Fruit fly (Drosophila melanogaster) whole organism, embryonic: ENCODE data around the gene Est-6.

Source experiments
- ATbp ChIP-seq: fragments of 200-800 bp; sonication (Bioruptor generic); optimal IDR thresholded peaks from 2 replicates; lab custom pipeline; 2017; ENCODE audit warnings: missing biosample characterization, mild to moderate bottlenecking, missing genetic modification characterization, missing genetic modification reagents
- Atf3 ChIP-seq: fragments of 200-800 bp; sonication (Bioruptor generic); optimal IDR thresholded peaks from 3 replicates; lab custom pipeline; 2016; ENCODE audit warnings: missing biosample characterization, missing genetic modification characterization
- Atf6 ChIP-seq: fragments of 200-800 bp; sonication (Bioruptor generic); IDR thresholded peaks from 2 replicates; pipeline ENCODE4 v1.3.6; 2022; ENCODE audit warnings: missing biosample characterization, missing genetic modification characterization
- BEAF-32 ChIP-seq: fragments of 200-800 bp; sonication (Bioruptor generic); optimal IDR thresholded peaks from 3 replicates; lab custom pipeline; 2017; ENCODE audit warnings: missing biosample characterization, missing genetic modification characterization, mild to moderate bottlenecking, moderate library complexity, missing genetic modification reagents
- Blimp-1 ChIP-seq: fragments of 200-800 bp; sonication (Bioruptor generic); optimal IDR thresholded peaks from 3 replicates; lab custom pipeline; 2018; ENCODE audit warnings: missing biosample characterization, missing genetic modification characterization, mild to moderate bottlenecking, moderate library complexity, missing genetic modification reagents
- CG11093 ChIP-seq: fragments of 200-800 bp; sonication (Bioruptor generic); IDR thresholded peaks from 3 replicates; pipeline ENCODE4 v1.3.6; 2022; ENCODE audit warnings: missing biosample characterization, missing genetic modification characterization
- CG11247 ChIP-seq: fragments of 200-800 bp; sonication (Bioruptor generic); IDR thresholded peaks from 2 replicates; pipeline ENCODE4 v1.3.6; 2022; ENCODE audit warnings: missing biosample characterization, missing genetic modification characterization
- CG12391 ChIP-seq: fragments of 200-800 bp; sonication (Bioruptor generic); optimal IDR thresholded peaks from 3 replicates; lab custom pipeline; 2018; ENCODE audit warnings: missing biosample characterization, mild to moderate bottlenecking, missing genetic modification characterization, moderate library complexity
- CG12659 ChIP-seq: fragments of 200-800 bp; sonication (Bioruptor generic); optimal IDR thresholded peaks from 3 replicates; lab custom pipeline; 2017; ENCODE audit warnings: mild to moderate bottlenecking, missing biosample characterization, missing genetic modification reagents, missing genetic modification characterization
- CG13424 ChIP-seq: fragments of 200-800 bp; sonication (Bioruptor generic); optimal IDR thresholded peaks from 2 replicates; lab custom pipeline; 2019; ENCODE audit warnings: missing biosample characterization, mild to moderate bottlenecking, missing genetic modification characterization, moderate library complexity
- CG1792 ChIP-seq: fragments of 200-800 bp; sonication (Bioruptor generic); optimal IDR thresholded peaks from 2 replicates; lab custom pipeline; 2016; ENCODE audit warnings: missing biosample characterization, missing genetic modification characterization
- CG18262 ChIP-seq: fragments of 200-800 bp; optimal IDR thresholded peaks from 3 replicates; lab custom pipeline; 2019; ENCODE audit warnings: missing biosample characterization, mild to moderate bottlenecking, missing genetic modification characterization, moderate library complexity
- CG2116 ChIP-seq: fragments of 200-800 bp; sonication (Bioruptor generic); optimal IDR thresholded peaks from 3 replicates; lab custom pipeline; 2018; ENCODE audit warnings: missing biosample characterization, mild to moderate bottlenecking, missing genetic modification characterization
- CG31365 ChIP-seq: fragments of 200-800 bp; sonication (Bioruptor generic); optimal IDR thresholded peaks from 2 replicates; lab custom pipeline; 2018; ENCODE audit warnings: missing biosample characterization, mild to moderate bottlenecking, missing genetic modification characterization
- CG3838 ChIP-seq: fragments of 200-800 bp; sonication (Bioruptor generic); optimal IDR thresholded peaks from 3 replicates; lab custom pipeline; 2016; ENCODE audit warnings: missing biosample characterization, missing genetic modification characterization
- CG6689 ChIP-seq: fragments of 200-800 bp; sonication (Bioruptor generic); IDR thresholded peaks from 2 replicates; pipeline ENCODE4 v1.3.6; 2022; ENCODE audit warnings: missing biosample characterization, missing genetic modification characterization
- CG7357 ChIP-seq: fragments of 200-800 bp; sonication (Bioruptor generic); IDR thresholded peaks from 3 replicates; pipeline ENCODE4 v1.3.6; 2022; ENCODE audit warnings: missing biosample characterization, missing genetic modification characterization
- CG7839 ChIP-seq: fragments of 200-800 bp; sonication (Bioruptor generic); optimal IDR thresholded peaks from 3 replicates; lab custom pipeline; 2018; ENCODE audit warnings: missing biosample characterization, mild to moderate bottlenecking, missing genetic modification characterization, moderate library complexity
- CG9437 ChIP-seq: fragments of 200-800 bp; sonication (Bioruptor generic); optimal IDR thresholded peaks from 2 replicates; lab custom pipeline; 2018; ENCODE audit warnings: missing biosample characterization, mild to moderate bottlenecking, missing genetic modification characterization
- CTCF ChIP-seq: fragments of 200-800 bp; sonication (Bioruptor generic); optimal IDR thresholded peaks from 2 replicates; lab custom pipeline; 2017; ENCODE audit warnings: missing biosample characterization, mild to moderate bottlenecking, missing genetic modification characterization, moderate library complexity
- Deaf1 ChIP-seq: fragments of 200-800 bp; optimal IDR thresholded peaks from 3 replicates; lab custom pipeline; 2019; ENCODE audit warnings: missing biosample characterization, mild to moderate bottlenecking, missing genetic modification characterization, moderate library complexity
- Dip3 ChIP-seq: fragments of 200-800 bp; sonication (Bioruptor generic); optimal IDR thresholded peaks from 3 replicates; lab custom pipeline; 2016; ENCODE audit warnings: missing biosample characterization, missing genetic modification characterization
- Hand ChIP-seq: fragments of 200-800 bp; sonication (Bioruptor generic); optimal IDR thresholded peaks from 2 replicates; lab custom pipeline; 2017; ENCODE audit warnings: mild to moderate bottlenecking, missing biosample characterization, missing genetic modification reagents, missing genetic modification characterization
- Hsf ChIP-seq: fragments of 200-800 bp; sonication (Bioruptor generic); optimal IDR thresholded peaks from 3 replicates; lab custom pipeline; 2016; ENCODE audit warnings: missing biosample characterization, missing genetic modification characterization
- NfI ChIP-seq: fragments of 200-800 bp; sonication (Bioruptor generic); optimal IDR thresholded peaks from 3 replicates; lab custom pipeline; 2018; ENCODE audit warnings: missing biosample characterization, mild to moderate bottlenecking, missing genetic modification characterization, moderate library complexity
- Ptx1 ChIP-seq: fragments of 200-800 bp; sonication (Bioruptor generic); IDR thresholded peaks from 2 replicates; pipeline ENCODE4 v1.3.6; 2022; ENCODE audit warnings: missing biosample characterization, missing genetic modification characterization
- Trl ChIP-seq, 3 experiments: fragments of >200 bp in 2 of 3; fragments of 200-800 bp in 1 of 3; sonication (Bioruptor generic) in 1 of 3; optimal IDR thresholded peaks; 2 replicates in 1 of 3; 3 replicates in 2 of 3; lab custom pipeline; 2016 to 2017; ENCODE audit warnings: missing biosample characterization in 1 of 3, missing genetic modification characterization in 1 of 3
- Xrp1 ChIP-seq: fragments of 200-800 bp; sonication (Bioruptor generic); IDR thresholded peaks from 2 replicates; pipeline ENCODE4 v1.3.6; 2022; ENCODE audit warnings: missing biosample characterization, missing genetic modification characterization
- ab ChIP-seq: fragments of 200-800 bp; sonication (Bioruptor generic); optimal IDR thresholded peaks from 2 replicates; lab custom pipeline; 2016; ENCODE audit warnings: missing biosample characterization, missing genetic modification characterization
- chm ChIP-seq: fragments of 200-800 bp; sonication (Bioruptor generic); IDR thresholded peaks from 2 replicates; pipeline ENCODE4 v1.3.6; 2022; ENCODE audit warnings: missing biosample characterization, missing genetic modification characterization
- ci ChIP-seq: fragments of 200-800 bp; sonication (Bioruptor generic); IDR thresholded peaks from 3 replicates; pipeline ENCODE4 v1.3.6; 2022; ENCODE audit warnings: missing biosample characterization, missing genetic modification characterization
- dimm ChIP-seq: fragments of 200-800 bp; sonication (Bioruptor generic); IDR thresholded peaks from 2 replicates; pipeline ENCODE4 v1.3.6; 2022; ENCODE audit warnings: missing biosample characterization, missing genetic modification characterization
- dmrt99B ChIP-seq: fragments of 200-800 bp; sonication (Bioruptor generic); optimal IDR thresholded peaks from 2 replicates; lab custom pipeline; 2018; ENCODE audit warnings: missing biosample characterization, mild to moderate bottlenecking, missing genetic modification characterization, moderate library complexity
- gsb ChIP-seq: fragments of 200-800 bp; sonication (Bioruptor generic); IDR thresholded peaks from 2 replicates; pipeline ENCODE4 v1.3.6; 2022; ENCODE audit warnings: missing biosample characterization, missing genetic modification characterization
- lmd ChIP-seq: fragments of 200-800 bp; sonication (Bioruptor generic); IDR thresholded peaks from 2 replicates; pipeline ENCODE4 v1.3.6; 2022; ENCODE audit warnings: missing biosample characterization, missing genetic modification characterization
- nerfin-1 ChIP-seq: fragments of 200-800 bp; sonication (Bioruptor generic); optimal IDR thresholded peaks from 3 replicates; lab custom pipeline; 2019; ENCODE audit warnings: missing biosample characterization, mild to moderate bottlenecking, missing genetic modification characterization, moderate library complexity
- nom ChIP-seq: fragments of 200-800 bp; sonication (Bioruptor generic); optimal IDR thresholded peaks from 2 replicates; lab custom pipeline; 2017; ENCODE audit warnings: missing biosample characterization, missing genetic modification characterization, mild to moderate bottlenecking, moderate library complexity, missing genetic modification reagents
- pan ChIP-seq, 4 experiments: fragments of >200 bp in 3 of 4; fragments of 200-800 bp in 1 of 4; sonication (Bioruptor generic) in 1 of 4; optimal IDR thresholded peaks in 3 of 4; IDR thresholded peaks in 1 of 4; 2 replicates each; pipeline versions ENCODE4 v1.3.6 to Lab custom; 2017 to 2022; ENCODE audit warnings: missing biosample characterization in 2 of 4, missing genetic modification characterization in 2 of 4, mixed read lengths in 1 of 4
- prd ChIP-seq, 3 experiments: fragments of >200 bp in 2 of 3; fragments of 200-800 bp in 1 of 3; sonication (Bioruptor generic) in 1 of 3; optimal IDR thresholded peaks in 2 of 3; IDR thresholded peaks in 1 of 3; 2 replicates in 2 of 3; 3 replicates in 1 of 3; pipeline versions ENCODE4 v1.3.6 to Lab custom; 2017 to 2022; ENCODE audit warnings: missing biosample characterization in 1 of 3, missing genetic modification characterization in 1 of 3
- sisA ChIP-seq: fragments of 200-800 bp; sonication (Bioruptor generic); IDR thresholded peaks from 2 replicates; pipeline ENCODE4 v1.3.6; 2022; ENCODE audit warnings: missing biosample characterization, missing genetic modification characterization
- so ChIP-seq: fragments of 200-800 bp; sonication (Bioruptor generic); IDR thresholded peaks from 3 replicates; pipeline ENCODE4 v1.3.6; 2022; ENCODE audit warnings: missing biosample characterization, missing genetic modification characterization
- tap ChIP-seq: fragments of 200-800 bp; optimal IDR thresholded peaks from 3 replicates; lab custom pipeline; 2019; ENCODE audit warnings: missing biosample characterization, mild to moderate bottlenecking, missing genetic modification characterization, moderate library complexity
- tgo ChIP-seq: fragments of 200-800 bp; sonication (Bioruptor generic); IDR thresholded peaks from 3 replicates; pipeline ENCODE4 v1.3.6; 2022; ENCODE audit warnings: missing biosample characterization, missing genetic modification characterization
- tna ChIP-seq: fragments of 200-800 bp; sonication (Bioruptor generic); IDR thresholded peaks from 2 replicates; pipeline ENCODE4 v1.3.6; 2022; ENCODE audit warnings: missing biosample characterization, missing genetic modification characterization; ENCODE audit not compliant: partially characterized antibody
- vvl ChIP-seq: fragments of 200-800 bp; sonication (Bioruptor generic); IDR thresholded peaks from 2 replicates; pipeline ENCODE4 v1.3.6; 2022; ENCODE audit warnings: missing biosample characterization, missing genetic modification characterization
- zen ChIP-seq: fragments of 200-800 bp; sonication (Bioruptor generic); optimal IDR thresholded peaks from 3 replicates; lab custom pipeline; 2018; ENCODE audit warnings: missing biosample characterization, mild to moderate bottlenecking, missing genetic modification characterization, moderate library complexity
- zen2 ChIP-seq: fragments of 200-800 bp; sonication (Bioruptor generic); IDR thresholded peaks from 3 replicates; pipeline ENCODE4 v1.3.6; 2022; ENCODE audit warnings: missing biosample characterization, missing genetic modification characterization; ENCODE audit not compliant: partially characterized antibody
- zfh2 ChIP-seq: fragments of 200-800 bp; sonication (Bioruptor generic); optimal IDR thresholded peaks from 2 replicates; lab custom pipeline; 2016; ENCODE audit warnings: missing biosample characterization, missing genetic modification characterization

Est-6 gene

dm6 chr3L:12222945-12223634 lies 34.5 kb downstream of the Est-6 start (continued):
- TF ChIP-seq ab: no peak
- 0 out of 2 replicates have a peak, but pooled peaks have one; percentile 6 for TF ChIP-seq sisA (GFP tag; lab: Robert Waterston, UW)
- peak; percentile 52 for TF ChIP-seq Blimp-1 (GFP tag; lab: Kevin White, UChicago)
- TF ChIP-seq ci: peak; percentile 86
- TF ChIP-seq CG3838: no peak
- no peak for TF ChIP-seq Trl (optimal IDR thresholded peaks at IDR 0.05; lab: Kevin White, UChicago)
- no peak for TF ChIP-seq Trl (GFP tag; optimal IDR thresholded peaks at IDR 0.05; lab: Kevin White, UChicago)
- TF ChIP-seq CG11093 (GFP tag; lab: Robert Waterston, UW): no peak
- TF ChIP-seq tap: peak; percentile 30
- TF ChIP-seq Hand (GFP tag; lab: Kevin White, UChicago): no peak
- TF ChIP-seq CG18262 (tag; lab: Kevin White, UChicago): peak; percentile 56
- 0 out of 2 replicates have a peak, but pooled peaks have one; percentile 31 for TF ChIP-seq CG11247 (GFP tag; lab: Robert Waterston, UW)
- TF ChIP-seq lmd (GFP tag; lab: Robert Waterston, UW): no peak
- TF ChIP-seq Atf3 (GFP tag; lab: Kevin White, UChicago): no peak
- TF ChIP-seq gsb (GFP tag; lab: Robert Waterston, UW): peak; percentile 35; the same call in 1 of the 2 replicates
- no peak for TF ChIP-seq CTCF (GFP tag; lab: Kevin White, UChicago)
- TF ChIP-seq chm: peak; percentile 39; the same call in 1 of the 2 replicates
- TF ChIP-seq nerfin-1 (tag; lab: Kevin White, UChicago): no peak
- peak; percentile 51 for TF ChIP-seq CG12391 (tag; lab: Kevin White, UChicago)
- peak; percentile 65 for TF ChIP-seq Ptx1
- TF ChIP-seq CG7839 (tag; lab: Kevin White, UChicago): peak; percentile 64
- TF ChIP-seq Dip3 (GFP tag; lab: Kevin White, UChicago): no peak
- TF ChIP-seq pan (optimal IDR thresholded peaks at IDR 0.05; lab: Kevin White, UChicago): no peak
- peak in 1 of 2 experiments; percentile 66 for TF ChIP-seq pan (GFP tag; optimal IDR thresholded peaks at IDR 0.05 in 1 of 2, IDR thresholded peaks at IDR 0.05 in 1 of 2)
- TF ChIP-seq CG9437 (GFP tag; lab: Kevin White, UChicago): peak; percentile 2
- TF ChIP-seq vvl (GFP tag; lab: Robert Waterston, UW): peak; percentile 55; the same call in 1 of the 2 replicates
- no peak for TF ChIP-seq nom (GFP tag; lab: Kevin White, UChicago)
- no peak for TF ChIP-seq CG1792 (GFP tag; lab: Kevin White, UChicago)
- peak; percentile 62 for TF ChIP-seq Xrp1 (GFP tag; lab: Robert Waterston, UW)
- peak; percentile 9 for TF ChIP-seq NfI
- TF ChIP-seq zen2 (GFP tag; lab: Robert Waterston, UW): no peak
- TF ChIP-seq Deaf1: no peak
- no peak for TF ChIP-seq zen (tag; lab: Kevin White, UChicago)
- TF ChIP-seq tna (GFP tag; lab: Robert Waterston, UW): no peak
- TF ChIP-seq CG31365 (tag; lab: Kevin White, UChicago): no peak
- TF ChIP-seq ATbp (GFP tag; lab: Kevin White, UChicago): peak; percentile 6
- 0 out of 2 replicates have a peak, but pooled peaks have one; percentile 9 for TF ChIP-seq dimm (GFP tag; lab: Robert Waterston, UW)
- TF ChIP-seq CG7357: no peak
- TF ChIP-seq CG13424: peak; percentile 59
- TF ChIP-seq Atf6 (GFP tag; lab: Robert Waterston, UW): peak; percentile 53; the same call in 1 of the 2 replicates
- TF ChIP-seq BEAF-32: no peak
- peak; percentile 45 for TF ChIP-seq dmrt99B (tag; lab: Kevin White, UChicago)
- TF ChIP-seq CG12659 (GFP tag; lab: Kevin White, UChicago): peak; percentile 7
- no peak for TF ChIP-seq zfh2
- peak; percentile 22; the same call in 1 of the 3 replicates for TF ChIP-seq tgo
- peak; percentile 65; the same call in 1 of the 3 replicates for TF ChIP-seq so (GFP tag; lab: Robert Waterston, UW)
- TF ChIP-seq prd (optimal IDR thresholded peaks at IDR 0.05; lab: Kevin White, UChicago): no peak
- 0 out of 3 replicates have a peak, but pooled peaks have one; percentile 6 for TF ChIP-seq prd (GFP tag; IDR thresholded peaks at IDR 0.05; lab: Robert Waterston, UW)
- no peak for TF ChIP-seq Hsf (GFP tag; lab: Kevin White, UChicago)
- TF ChIP-seq CG2116: no peak
- peak; percentile 52 for TF ChIP-seq CG6689 (GFP tag; lab: Robert Waterston, UW)
